Worm (Caenorhabditis elegans): Measurements from ENCODE around the gene scvp-1.

DNA sequence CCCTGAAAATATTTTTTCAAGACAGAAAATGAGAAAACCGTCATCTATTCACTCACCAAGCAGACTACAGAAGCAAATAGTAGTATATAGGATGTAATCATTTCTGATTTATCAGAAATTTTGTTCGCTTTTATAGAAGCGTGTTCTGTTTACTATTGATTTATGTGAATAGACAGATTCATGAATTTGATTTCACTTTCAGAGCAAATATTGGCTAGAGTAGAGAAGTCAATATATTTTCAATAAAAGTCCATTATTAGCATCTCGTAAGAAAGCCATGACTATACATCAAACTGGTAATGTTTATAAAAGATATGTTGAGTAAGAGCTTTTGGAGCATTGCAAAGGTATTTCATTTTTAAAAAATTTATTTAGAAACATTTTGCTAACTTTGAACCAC is at the start of gene scvp-1:
- TF ChIP-seq cnd-1 (tag; optimal IDR thresholded peaks at IDR 0.05) (no peak), ham-2 (GFP tag; optimal IDR thresholded peaks at IDR 0.05) (no peak), ces-1 (GFP tag; optimal IDR thresholded peaks at IDR 0.05) (no peak), unc-39 (tag; optimal IDR thresholded peaks at IDR 0.05) (no peak), unc-62 (GFP tag; optimal IDR thresholded peaks at IDR 0.05) (no peak), mab-5 (tag; optimal IDR thresholded peaks at IDR 0.05) (no peak), unc-120 (tag; optimal IDR thresholded peaks at IDR 0.05; ENCODE audit: poor library complexity, severe bottlenecking) (no peak), nhr-237 (tag; optimal IDR thresholded peaks at IDR 0.05) (no peak), ztf-11 (tag; optimal IDR thresholded peaks at IDR 0.05) (no peak), nhr-76 (tag; optimal IDR thresholded peaks at IDR 0.05) (no peak), lin-13 (tag; optimal IDR thresholded peaks at IDR 0.05) (no peak), nhr-12 (tag; optimal IDR thresholded peaks at IDR 0.05) (no peak), elt-1 (tag; optimal IDR thresholded peaks at IDR 0.05; ENCODE audit: borderline replicate concordance, insufficient read depth) (no peak), snpc-4 (tag; optimal IDR thresholded peaks at IDR 0.05) (no peak)
